Worm (Caenorhabditis elegans): ENCODE data around the gene str-211.
A peak's percentile ranks its signal among the peaks of the same experiment; 100 is the strongest.

- no peak for TF ChIP-seq flt-1 (GFP tag; IDR thresholded peaks at IDR 0.05)
- TF ChIP-seq hmbx-1 (tag; optimal IDR thresholded peaks at IDR 0.05): no peak
- no peak for TF ChIP-seq ama-1 (optimal IDR thresholded peaks at IDR 0.05)
- no peak for TF ChIP-seq tbx-37 (GFP tag; conservative IDR thresholded peaks at IDR 0.05)
- TF ChIP-seq hnd-1 (tag; optimal IDR thresholded peaks at IDR 0.05): no peak
- no peak for TF ChIP-seq tra-4 (tag; optimal IDR thresholded peaks at IDR 0.05)
- TF ChIP-seq pes-1 (GFP tag; IDR thresholded peaks at IDR 0.05): 0 out of 2 replicates have a peak, but pooled peaks have one; percentile 10
- TF ChIP-seq tbx-11 (GFP tag; IDR thresholded peaks at IDR 0.05): no peak
- TF ChIP-seq hmg-4 (GFP tag; optimal IDR thresholded peaks at IDR 0.05): no peak
- TF ChIP-seq scrt-1 (GFP tag; IDR thresholded peaks at IDR 0.05): no peak
- no peak for TF ChIP-seq ceh-13 (GFP tag; optimal IDR thresholded peaks at IDR 0.05)
These were observed 23.1 kb upstream of the str-211 start for ce11 chrV:4967238-4967637.

Data from whole organism, early embryonic.